Worm (Caenorhabditis elegans) whole organism, young adult: ENCODE results near the gene F23F1.5.

Experiments used
- B0336.3 ChIP-seq: fragments of 200-800 bp; sonication (Bioruptor generic); IDR thresholded peaks from 2 replicates; pipeline ENCODE4 v1.3.6; 2022; ENCODE audit warnings: missing genetic modification characterization, missing compliant biosample characterization
- C06A6.2 ChIP-seq: fragments of 200-800 bp; sonication (Bioruptor generic); conservative IDR thresholded peaks from 2 replicates; pipeline ENCODE4 v1.3.6; 2022; ENCODE audit warnings: missing genetic modification characterization, missing compliant biosample characterization
- C17E4.6 ChIP-seq: fragments of 200-800 bp; sonication (Bioruptor generic); IDR thresholded peaks from 2 replicates; pipeline ENCODE4 v1.3.6; 2022; ENCODE audit warnings: missing genetic modification reagents, missing genetic modification characterization, missing compliant biosample characterization
- F22D6.2 ChIP-seq: sonication (generic microtip); optimal IDR thresholded peaks from 2 replicates; lab custom pipeline; 2016; ENCODE audit warnings: mild to moderate bottlenecking, missing genetic modification characterization, missing compliant biosample characterization
- F23B12.7 ChIP-seq: sonication (generic microtip); optimal IDR thresholded peaks from 2 replicates; lab custom pipeline; 2017; ENCODE audit warnings: missing genetic modification characterization, mild to moderate bottlenecking, missing compliant biosample characterization, antibody characterized with exemption, moderate library complexity; ENCODE audit not compliant: insufficient read depth
- F33H1.4 ChIP-seq: fragments of 200-800 bp; sonication (Bioruptor generic); IDR thresholded peaks from 2 replicates; pipeline ENCODE4 v1.3.6; 2022; ENCODE audit warnings: missing genetic modification reagents, missing genetic modification characterization, missing compliant biosample characterization
- F37B4.10 ChIP-seq: fragments of 200-800 bp; sonication (Bioruptor generic); IDR thresholded peaks from 2 replicates; pipeline ENCODE4 v1.3.6; 2022; ENCODE audit warnings: missing genetic modification characterization, missing compliant biosample characterization
- F39B2.1 ChIP-seq: fragments of 200-800 bp; sonication (Bioruptor generic); IDR thresholded peaks from 2 replicates; pipeline ENCODE4 v1.3.6; 2022; ENCODE audit warnings: missing genetic modification reagents, missing genetic modification characterization, missing compliant biosample characterization
- F49E8.2 ChIP-seq: sonication (generic microtip); optimal IDR thresholded peaks from 3 replicates; lab custom pipeline; 2017; ENCODE audit warnings: missing genetic modification characterization, mild to moderate bottlenecking, missing compliant biosample characterization, antibody characterized with exemption, moderate library complexity; ENCODE audit not compliant: insufficient read depth
- F52B5.7 ChIP-seq: sonication (generic microtip); optimal IDR thresholded peaks from 2 replicates; lab custom pipeline; 2016; ENCODE audit warnings: mild to moderate bottlenecking, missing genetic modification characterization, missing compliant biosample characterization
- F57A8.1 ChIP-seq: fragments of 200-800 bp; sonication (Bioruptor generic); optimal IDR thresholded peaks from 2 replicates; lab custom pipeline; 2018; ENCODE audit warnings: mild to moderate bottlenecking, missing genetic modification characterization, moderate library complexity, missing compliant biosample characterization
- T07F8.4 ChIP-seq: sonication (generic microtip); optimal IDR thresholded peaks from 2 replicates; lab custom pipeline; 2016; ENCODE audit warnings: mild to moderate bottlenecking, missing genetic modification characterization, moderate library complexity, missing compliant biosample characterization
- T26A5.8 ChIP-seq: sonication (generic microtip); optimal IDR thresholded peaks from 2 replicates; lab custom pipeline; 2016; ENCODE audit warnings: missing genetic modification characterization, missing compliant biosample characterization
- Y79H2A.3 ChIP-seq: fragments of 200-800 bp; sonication (Bioruptor generic); conservative IDR thresholded peaks from 2 replicates; pipeline ENCODE4 v1.3.6; 2022; ENCODE audit warnings: missing genetic modification reagents, missing genetic modification characterization, missing compliant biosample characterization
- athp-1 ChIP-seq: sonication (generic microtip); optimal IDR thresholded peaks from 2 replicates; lab custom pipeline; 2017; ENCODE audit warnings: mild to moderate bottlenecking, missing genetic modification characterization, missing compliant biosample characterization
- attf-5 ChIP-seq: fragments of 200-800 bp; sonication (Bioruptor generic); optimal IDR thresholded peaks from 2 replicates; lab custom pipeline; 2018; ENCODE audit warnings: mild to moderate bottlenecking, missing genetic modification characterization, missing compliant biosample characterization
- die-1 ChIP-seq: sonication (generic microtip); optimal IDR thresholded peaks from 2 replicates; lab custom pipeline; 2016; ENCODE audit warnings: missing genotype, mild to moderate bottlenecking, missing genetic modification characterization, missing compliant biosample characterization
- dpl-1 ChIP-seq: fragments of 150-350 bp; optimal IDR thresholded peaks from 2 replicates; lab custom pipeline; 2014; ENCODE audit warnings: missing biosample characterization, missing genetic modification reagents, missing genetic modification characterization
- efl-1 ChIP-seq: fragments of 150-350 bp; optimal IDR thresholded peaks from 2 replicates; lab custom pipeline; 2014; ENCODE audit warnings: missing biosample characterization, missing genetic modification reagents, missing genetic modification characterization
- ekl-4 ChIP-seq: fragments of 200-800 bp; sonication (Bioruptor generic); IDR thresholded peaks from 2 replicates; pipeline ENCODE4 v1.3.6; 2022; ENCODE audit warnings: missing genetic modification reagents, missing genetic modification characterization, missing compliant biosample characterization
- let-526 ChIP-seq: fragments of 200-800 bp; sonication (Bioruptor generic); IDR thresholded peaks from 2 replicates; pipeline ENCODE4 v1.3.6; 2022; ENCODE audit warnings: missing genetic modification reagents, missing genetic modification characterization, missing compliant biosample characterization
- lin-26 ChIP-seq: fragments of 200-800 bp; sonication (Bioruptor generic); IDR thresholded peaks from 2 replicates; pipeline ENCODE4 v1.3.6; 2022; ENCODE audit warnings: missing genetic modification reagents, missing genetic modification characterization, missing compliant biosample characterization
- madf-10 ChIP-seq: sonication (generic microtip); optimal IDR thresholded peaks from 2 replicates; lab custom pipeline; 2016; ENCODE audit warnings: mild to moderate bottlenecking, missing genetic modification characterization, missing compliant biosample characterization
- madf-3 ChIP-seq: fragments of 200-800 bp; sonication (Bioruptor generic); IDR thresholded peaks from 2 replicates; pipeline ENCODE4 v1.3.6; 2022; ENCODE audit warnings: missing genetic modification reagents, missing genetic modification characterization, missing compliant biosample characterization
- madf-6 ChIP-seq: fragments of 200-800 bp; sonication (Bioruptor generic); IDR thresholded peaks from 2 replicates; pipeline ENCODE4 v1.3.6; 2022; ENCODE audit warnings: missing genetic modification reagents, missing genetic modification characterization, missing compliant biosample characterization
- mcd-1 ChIP-seq: fragments of 200-800 bp; sonication (Bioruptor generic); IDR thresholded peaks from 2 replicates; pipeline ENCODE4 v1.3.6; 2022; ENCODE audit warnings: missing genetic modification reagents, missing genetic modification characterization, missing compliant biosample characterization
- nhr-120 ChIP-seq: fragments of 200-800 bp; sonication (Bioruptor generic); IDR thresholded peaks from 2 replicates; pipeline ENCODE4 v1.3.6; 2022; ENCODE audit warnings: missing genetic modification characterization, missing compliant biosample characterization
- nhr-27 ChIP-seq: fragments of 200-800 bp; sonication (Bioruptor generic); optimal IDR thresholded peaks from 2 replicates; lab custom pipeline; 2018; ENCODE audit warnings: mild to moderate bottlenecking, missing genetic modification characterization, moderate library complexity, missing compliant biosample characterization
- nhr-80 ChIP-seq: sonication (generic microtip); optimal IDR thresholded peaks from 2 replicates; lab custom pipeline; 2016; ENCODE audit warnings: missing genetic modification characterization, missing compliant biosample characterization
- pbrm-1 ChIP-seq: fragments of 200-800 bp; sonication (Bioruptor generic); IDR thresholded peaks from 2 replicates; pipeline ENCODE4 v1.3.6; 2022; ENCODE audit warnings: missing genetic modification reagents, missing genetic modification characterization, missing compliant biosample characterization
- rpc-1 ChIP-seq, 2 experiments: fragments of 150-350 bp in 1 of 2; sonication (generic microtip) in 1 of 2; optimal IDR thresholded peaks; 2 replicates each; lab custom pipeline; 2014 to 2018; ENCODE audit warnings: missing biosample characterization in 1 of 2, missing genetic modification characterization in 1 of 2, missing genetic modification reagents in 1 of 2, missing genotype in 1 of 2
- snpc-1.3 ChIP-seq: sonication (generic microtip); optimal IDR thresholded peaks from 2 replicates; lab custom pipeline; 2017; ENCODE audit warnings: missing genetic modification characterization, mild to moderate bottlenecking, missing compliant biosample characterization, antibody characterized with exemption, moderate library complexity, missing genotype, missing genetic modification reagents; ENCODE audit not compliant: insufficient read depth
- unc-62 ChIP-seq: fragments of 150-350 bp; optimal IDR thresholded peaks from 2 replicates; lab custom pipeline; 2014; ENCODE audit warnings: missing biosample characterization, missing genetic modification reagents, missing genetic modification characterization
- xnd-1 ChIP-seq: sonication (generic microtip); optimal IDR thresholded peaks from 2 replicates; lab custom pipeline; 2016; ENCODE audit warnings: missing genotype, missing genetic modification reagents, missing genetic modification characterization, missing compliant biosample characterization
- zim-3 ChIP-seq: sonication (generic microtip); optimal IDR thresholded peaks from 2 replicates; lab custom pipeline; 2017; ENCODE audit warnings: mild to moderate bottlenecking, missing genetic modification characterization, moderate library complexity, missing compliant biosample characterization

F23F1.5 gene

DNA sequence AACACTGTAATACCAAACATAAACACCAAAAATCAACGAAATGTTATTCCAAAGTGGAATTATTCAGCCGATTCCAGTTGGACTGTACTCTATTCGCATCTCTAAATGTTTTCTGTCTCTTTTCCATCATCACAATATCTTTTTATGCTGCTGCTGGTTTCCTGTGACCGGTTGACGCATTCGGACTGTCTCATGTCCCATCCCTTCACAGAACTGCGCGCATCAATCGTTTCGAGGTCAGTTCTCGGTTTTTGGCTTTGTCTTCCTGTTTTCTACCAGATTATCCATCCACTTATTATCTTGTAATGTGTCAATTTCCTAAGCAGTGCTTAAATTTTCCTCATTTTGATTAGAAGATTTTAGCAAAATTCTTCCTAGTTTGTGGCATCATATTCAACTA is 28.7 kb upstream of the F23F1.5 start:
- no peak for TF ChIP-seq F52B5.7 (tag; lab: Kevin White, UChicago)
- TF ChIP-seq unc-62 (GFP tag; lab: Kevin White, UChicago): no peak
- no peak for TF ChIP-seq die-1 (tag; lab: Kevin White, UChicago)
- no peak for TF ChIP-seq madf-3 (GFP tag; lab: Robert Waterston, UW)
- TF ChIP-seq dpl-1: no peak
- TF ChIP-seq F37B4.10: no peak

DNA sequence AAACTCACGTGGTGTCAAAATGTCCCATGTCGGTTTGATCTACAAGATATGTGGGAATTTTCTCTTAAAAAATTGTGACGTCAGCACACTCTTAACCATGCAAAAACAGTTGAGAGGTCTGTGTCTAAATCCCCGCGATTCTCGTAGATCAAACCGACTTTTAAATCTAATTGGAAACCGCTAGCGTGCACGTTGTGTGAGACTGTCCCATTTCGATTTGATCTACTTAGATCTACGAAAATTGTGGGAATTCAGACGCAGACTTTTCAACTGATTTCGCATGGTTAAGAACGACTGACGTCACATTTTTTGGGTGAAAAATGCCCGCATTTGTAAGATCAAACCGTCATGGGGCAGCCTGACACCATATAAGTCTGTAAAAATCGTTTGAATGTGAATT is 26.5 kb upstream of the F23F1.5 start:
- TF ChIP-seq dpl-1 (peak; percentile 16), pbrm-1 (GFP tag; lab: Robert Waterston, UW) (peak; percentile 55; the same call in 1 of the 2 replicates), xnd-1 (peak; percentile 17), ekl-4 (GFP tag; lab: Robert Waterston, UW) (0 out of 2 replicates have a peak, but pooled peaks have one; percentile 45), madf-6 (GFP tag; lab: Robert Waterston, UW) (peak; percentile 66), efl-1 (GFP tag; lab: Kevin White, UChicago) (peak; percentile 10), B0336.3 (peak; percentile 59; the same call in 1 of the 2 replicates), nhr-120 (GFP tag; lab: Robert Waterston, UW) (no peak), T26A5.8 (tag; lab: Kevin White, UChicago) (no peak)
- TF ChIP-seq, all 124 proteins: peak for 7

DNA sequence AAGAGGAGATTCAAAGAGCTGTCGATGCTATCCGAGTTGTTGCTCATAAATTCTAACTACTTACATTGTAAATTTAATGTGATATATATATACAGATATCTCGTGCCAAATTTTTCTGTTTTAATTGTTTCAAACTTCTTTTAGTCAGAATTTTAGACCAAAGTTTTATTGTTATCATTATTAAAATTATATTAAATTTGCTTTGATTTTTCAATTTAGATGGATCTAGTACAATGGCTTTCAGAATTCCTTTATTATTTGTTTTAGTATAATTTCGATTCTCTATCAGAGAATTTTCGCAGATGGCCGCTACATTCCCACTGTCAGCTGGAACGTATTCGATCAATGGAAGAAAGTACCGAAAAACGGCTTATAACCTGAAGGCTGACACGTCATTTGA is 26.0 kb upstream of the F23F1.5 start, which contains the start of gene ascc-1:
Gene ascc-1 (plus strand): TSS at position 301 of the 400 bp plus-strand sequence.
- TF ChIP-seq snpc-1.3: no peak
- TF ChIP-seq F23B12.7: no peak
- TF ChIP-seq C17E4.6 (GFP tag; lab: Robert Waterston, UW): no peak
- TF ChIP-seq mcd-1 (GFP tag; lab: Robert Waterston, UW): no peak
- no peak for TF ChIP-seq Y79H2A.3 (GFP tag; lab: Robert Waterston, UW)
- TF ChIP-seq F22D6.2: no peak
- TF ChIP-seq, all 124 proteins: peak for 0

DNA sequence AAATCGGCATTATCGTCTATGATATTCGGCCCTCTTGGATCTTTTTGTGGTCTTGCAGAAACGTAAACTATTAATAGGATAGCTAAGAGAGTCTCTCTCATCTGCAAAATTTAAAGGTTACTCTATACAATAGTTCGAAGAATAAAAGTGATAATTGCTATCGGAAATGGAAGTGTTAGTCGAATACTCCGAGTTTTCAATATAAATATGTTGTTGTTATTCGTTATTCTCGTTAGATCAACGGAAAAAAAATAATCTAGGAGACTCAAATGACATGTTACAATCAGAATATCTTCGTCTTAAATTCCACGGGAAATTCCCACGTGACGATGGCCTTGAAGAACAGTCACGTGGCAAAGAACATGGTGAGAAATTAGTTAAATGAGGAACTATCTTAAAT is 23.8 kb upstream of the F23F1.5 start, which contains the start of gene tre-5:
Gene tre-5 (minus strand): TSS at position 101 of the 400 bp plus-strand sequence.
- TF ChIP-seq athp-1: no peak
- TF ChIP-seq let-526 (GFP tag; lab: Robert Waterston, UW): no peak
- TF ChIP-seq lin-26 (GFP tag; lab: Robert Waterston, UW): no peak
- TF ChIP-seq F49E8.2: no peak
- no peak for TF ChIP-seq T07F8.4 (tag; lab: Kevin White, UChicago)
- no peak for TF ChIP-seq C06A6.2 (GFP tag; lab: Robert Waterston, UW)
- TF ChIP-seq rpc-1 (optimal IDR thresholded peaks at IDR 0.05; lab: Kevin White, UChicago): no peak
- TF ChIP-seq rpc-1 (tag; optimal IDR thresholded peaks at IDR 0.05; lab: Kevin White, UChicago): no peak
- TF ChIP-seq T26A5.8 (tag; lab: Kevin White, UChicago): no peak

DNA sequence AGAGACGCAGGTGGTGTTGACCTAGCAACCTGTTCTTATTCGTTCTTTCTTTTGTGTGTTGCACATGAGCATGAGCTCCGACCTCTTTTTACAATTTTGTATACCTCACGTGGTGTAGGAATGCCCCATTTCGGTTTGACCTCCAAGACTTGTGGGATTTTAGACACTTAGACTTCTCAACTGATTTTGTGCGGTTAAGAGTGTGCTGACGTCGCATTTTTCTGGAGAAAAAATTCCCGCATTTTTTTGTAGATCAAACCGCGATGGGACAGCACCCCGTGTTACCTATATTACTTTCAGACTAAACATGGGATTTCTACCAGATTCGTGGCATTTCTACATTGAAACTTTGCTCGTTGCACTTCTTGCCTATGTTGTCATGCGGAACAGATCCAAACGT is 20.0 kb upstream of the F23F1.5 start, which contains the start of gene sptl-1:
Gene sptl-1 (plus strand): TSS at position 301 of the 400 bp plus-strand sequence.
- TF ChIP-seq madf-6 (GFP tag; lab: Robert Waterston, UW): 0 out of 2 replicates have a peak, but pooled peaks have one; percentile 23
- no peak for TF ChIP-seq F39B2.1 (GFP tag; lab: Robert Waterston, UW)

DNA sequence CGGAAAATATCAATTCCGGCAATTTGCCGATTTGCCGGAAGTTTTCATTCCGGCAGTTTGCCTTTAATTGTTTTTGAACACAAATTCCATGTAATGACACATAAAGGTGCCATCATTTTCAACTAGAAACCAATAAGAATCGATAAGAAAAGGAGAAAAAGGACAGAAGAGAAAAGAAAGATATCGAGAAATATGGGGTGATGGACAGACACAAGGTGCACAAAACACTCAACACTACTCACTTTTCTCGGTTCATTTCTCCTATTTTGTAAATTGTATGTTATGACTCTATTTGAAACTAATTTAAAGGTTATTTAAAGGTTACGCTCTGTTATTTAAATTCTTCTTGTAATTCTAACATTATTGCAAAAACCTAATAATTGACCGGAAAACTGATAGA is 19.5 kb upstream of the F23F1.5 start:
- TF ChIP-seq nhr-27 (tag; lab: Kevin White, UChicago): no peak
- TF ChIP-seq B0336.3: no peak
- no peak for TF ChIP-seq F33H1.4 (GFP tag; lab: Robert Waterston, UW)
- TF ChIP-seq madf-10 (tag; lab: Kevin White, UChicago): no peak
- peak; percentile 35 for TF ChIP-seq nhr-80 (tag; lab: Kevin White, UChicago)
- no peak for TF ChIP-seq rpc-1 (optimal IDR thresholded peaks at IDR 0.05; lab: Kevin White, UChicago)
- no peak for TF ChIP-seq rpc-1 (tag; optimal IDR thresholded peaks at IDR 0.05; lab: Kevin White, UChicago)
- no peak for TF ChIP-seq zim-3
- TF ChIP-seq nhr-120 (GFP tag; lab: Robert Waterston, UW): no peak
- TF ChIP-seq F57A8.1: no peak
- peak; percentile 32 for TF ChIP-seq attf-5 (GFP tag; lab: Kevin White, UChicago)
- no peak for TF ChIP-seq xnd-1
